Worm (Caenorhabditis elegans) whole organism, young adult: ENCODE results near the gene hpl-2.

ENCODE experiments used
- aptf-2 ChIP-seq: fragments of 200-800 bp; sonication (Bioruptor generic); conservative IDR thresholded peaks from 2 replicates; pipeline ENCODE4 v1.3.6; 2022; ENCODE audit warnings: missing genetic modification reagents, missing genetic modification characterization, missing compliant biosample characterization
- dpff-1 ChIP-seq: sonication (generic microtip); optimal IDR thresholded peaks from 2 replicates; lab custom pipeline; 2017; ENCODE audit warnings: mild to moderate bottlenecking, missing genetic modification characterization, missing compliant biosample characterization
- lir-1 ChIP-seq: fragments of 200-800 bp; sonication (Bioruptor generic); conservative IDR thresholded peaks from 2 replicates; pipeline ENCODE4 v1.3.6; 2022; ENCODE audit warnings: missing genetic modification reagents, missing genetic modification characterization, missing compliant biosample characterization
- lsy-27 ChIP-seq: sonication (generic microtip); optimal IDR thresholded peaks from 2 replicates; lab custom pipeline; 2017; ENCODE audit warnings: missing genetic modification characterization, mild to moderate bottlenecking, missing compliant biosample characterization, antibody characterized with exemption, missing genotype, borderline replicate concordance; ENCODE audit not compliant: insufficient read depth
- snpc-4 ChIP-seq, 5 experiments: fragments of 150-350 bp in 1 of 5; sonication (generic microtip) in 4 of 5; optimal IDR thresholded peaks; 2 replicates each; lab custom pipeline; 2014 to 2018; ENCODE audit warnings: missing genetic modification characterization in 5 of 5, missing biosample characterization in 3 of 5, antibody characterized with exemption in 2 of 5, mild to moderate bottlenecking in 2 of 5, missing compliant biosample characterization in 2 of 5, missing genotype in 2 of 5, moderate library complexity in 2 of 5, missing genetic modification reagents in 1 of 5
- unc-62 ChIP-seq: fragments of 150-350 bp; optimal IDR thresholded peaks from 2 replicates; lab custom pipeline; 2014; ENCODE audit warnings: missing biosample characterization, missing genetic modification reagents, missing genetic modification characterization

DNA sequence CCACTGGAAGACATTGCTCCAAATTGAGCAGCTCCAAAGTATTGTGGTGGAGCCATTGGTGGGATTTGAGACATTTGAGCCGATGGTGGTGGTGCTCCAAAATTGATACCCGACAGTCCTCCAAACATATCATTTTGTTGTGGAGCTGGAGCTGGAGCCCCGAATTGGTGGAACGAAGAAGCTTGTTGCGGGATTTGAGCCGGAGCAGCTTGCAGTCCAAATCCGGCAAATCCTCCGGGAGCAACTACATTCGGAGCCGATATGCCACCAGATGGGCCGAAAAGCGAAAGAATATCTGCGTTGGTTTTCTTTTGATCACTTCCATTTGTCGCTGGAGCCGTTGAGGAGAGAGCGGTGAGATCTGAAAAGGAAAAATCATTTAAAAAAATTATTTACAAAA, 17.2 kb downstream of the hpl-2 start:
- no peak for TF ChIP-seq aptf-2 (GFP tag; lab: Robert Waterston, UW)
- no peak for TF ChIP-seq lir-1 (GFP tag; lab: Robert Waterston, UW)
- TF ChIP-seq dpff-1 (tag; lab: Kevin White, UChicago), result no peak
- no peak for TF ChIP-seq lsy-27 (tag; lab: Kevin White, UChicago)
- TF ChIP-seq snpc-4 (GFP tag; optimal IDR thresholded peaks at IDR 0.05; lab: Kevin White, UChicago), result no peak
- no peak for TF ChIP-seq snpc-4 (tag; optimal IDR thresholded peaks at IDR 0.05; lab: Kevin White, UChicago)
- TF ChIP-seq unc-62, result no peak
